Fruit fly (Drosophila melanogaster) whole organism, embryonic: ENCODE results near the gene bbg.

Experiments
- CG10209 ChIP-seq: fragments of 200-800 bp; sonication (Bioruptor generic); optimal IDR thresholded peaks from 3 replicates; lab custom pipeline; 2017; ENCODE audit warnings: missing biosample characterization, mild to moderate bottlenecking, missing genetic modification characterization, missing genetic modification reagents
- CG10543 ChIP-seq: fragments of 200-800 bp; sonication (Bioruptor generic); optimal IDR thresholded peaks from 3 replicates; lab custom pipeline; 2017; ENCODE audit warnings: missing biosample characterization, mild to moderate bottlenecking, missing genetic modification characterization, moderate library complexity
- CG10959 ChIP-seq: fragments of 200-800 bp; sonication (Bioruptor generic); IDR thresholded peaks from 2 replicates; pipeline ENCODE4 v1.3.6; 2022; ENCODE audit warnings: missing biosample characterization, missing genetic modification characterization
- CG11085 ChIP-seq: fragments of 200-800 bp; sonication (Bioruptor generic); IDR thresholded peaks from 2 replicates; pipeline ENCODE4 v1.3.6; 2022; ENCODE audit warnings: missing biosample characterization, missing genetic modification characterization
- CG11723 ChIP-seq: fragments of 200-800 bp; sonication (Bioruptor generic); optimal IDR thresholded peaks from 2 replicates; lab custom pipeline; 2017; ENCODE audit warnings: missing biosample characterization, mild to moderate bottlenecking, missing genetic modification characterization
- CG12236 ChIP-seq: fragments of 200-800 bp; sonication (Bioruptor generic); optimal IDR thresholded peaks from 2 replicates; lab custom pipeline; 2016; ENCODE audit warnings: missing biosample characterization, missing genetic modification characterization
- CG12769 ChIP-seq: fragments of 200-800 bp; sonication (Bioruptor generic); optimal IDR thresholded peaks from 2 replicates; lab custom pipeline; 2019; ENCODE audit warnings: missing biosample characterization, mild to moderate bottlenecking, missing genetic modification characterization, moderate library complexity
- CG13894 ChIP-seq: fragments of 200-800 bp; sonication (Bioruptor generic); optimal IDR thresholded peaks from 3 replicates; lab custom pipeline; 2018; ENCODE audit warnings: missing biosample characterization, mild to moderate bottlenecking, missing genetic modification characterization, moderate library complexity
- CG15479 ChIP-seq: fragments of 200-800 bp; sonication (Bioruptor generic); optimal IDR thresholded peaks from 3 replicates; lab custom pipeline; 2019; ENCODE audit warnings: missing biosample characterization, mild to moderate bottlenecking, missing genetic modification characterization, moderate library complexity
- CG17361 ChIP-seq: fragments of 200-800 bp; sonication (Bioruptor generic); IDR thresholded peaks from 3 replicates; pipeline ENCODE4 v1.3.6; 2022; ENCODE audit warnings: missing biosample characterization, missing genetic modification characterization
- CG1792 ChIP-seq: fragments of 200-800 bp; sonication (Bioruptor generic); optimal IDR thresholded peaks from 2 replicates; lab custom pipeline; 2016; ENCODE audit warnings: missing biosample characterization, missing genetic modification characterization
- CG30431 ChIP-seq: fragments of 200-800 bp; sonication (Bioruptor generic); optimal IDR thresholded peaks from 2 replicates; lab custom pipeline; 2017; ENCODE audit warnings: missing biosample characterization, missing genetic modification characterization
- CG34224 ChIP-seq: fragments of 200-800 bp; sonication (Bioruptor generic); IDR thresholded peaks from 3 replicates; pipeline ENCODE4 v1.3.6; 2022; ENCODE audit warnings: missing biosample characterization, missing genetic modification characterization; ENCODE audit not compliant: partially characterized antibody
- CG4282 ChIP-seq: fragments of 200-800 bp; sonication (Bioruptor generic); optimal IDR thresholded peaks from 2 replicates; lab custom pipeline; 2016; ENCODE audit warnings: missing biosample characterization, missing genetic modification characterization
- CG6254 ChIP-seq: fragments of 200-800 bp; sonication (Bioruptor generic); optimal IDR thresholded peaks from 3 replicates; lab custom pipeline; 2017; ENCODE audit warnings: mild to moderate bottlenecking, missing biosample characterization, missing genetic modification reagents, missing genetic modification characterization
- CG6272 ChIP-seq: fragments of 200-800 bp; sonication (Bioruptor generic); IDR thresholded peaks from 2 replicates; pipeline ENCODE4 v1.3.6; 2022; ENCODE audit warnings: missing biosample characterization, missing genetic modification characterization
- CG8290 ChIP-seq, 3 experiments: fragments of 200-800 bp; sonication (Bioruptor generic); optimal IDR thresholded peaks; 2 replicates each; lab custom pipeline; 2016 to 2019; ENCODE audit warnings: missing biosample characterization in 3 of 3, missing genetic modification characterization in 3 of 3, mild to moderate bottlenecking in 2 of 3, moderate library complexity in 1 of 3
- CG9215 ChIP-seq: fragments of 200-800 bp; sonication (Bioruptor generic); IDR thresholded peaks from 2 replicates; pipeline ENCODE4 v1.3.6; 2022; ENCODE audit warnings: missing biosample characterization, missing genetic modification characterization
- CG9609 ChIP-seq: fragments of 200-800 bp; sonication (Bioruptor generic); optimal IDR thresholded peaks from 3 replicates; lab custom pipeline; 2016; ENCODE audit warnings: missing biosample characterization, missing genetic modification characterization
- CG9727 ChIP-seq: fragments of 200-800 bp; sonication (Bioruptor generic); optimal IDR thresholded peaks from 3 replicates; lab custom pipeline; 2017; ENCODE audit warnings: missing biosample characterization, mild to moderate bottlenecking, missing genetic modification characterization
- CG9797 ChIP-seq: fragments of 200-800 bp; sonication (Bioruptor generic); optimal IDR thresholded peaks from 3 replicates; lab custom pipeline; 2018; ENCODE audit warnings: missing biosample characterization, mild to moderate bottlenecking, missing genetic modification characterization
- D ChIP-seq, 2 experiments: fragments of 200-800 bp in 1 of 2; fragments of >200 bp in 1 of 2; sonication (Bioruptor generic) in 1 of 2; optimal IDR thresholded peaks; 2 replicates in 1 of 2; 3 replicates in 1 of 2; lab custom pipeline; 2017; ENCODE audit warnings: mild to moderate bottlenecking in 1 of 2, missing biosample characterization in 1 of 2, missing genetic modification characterization in 1 of 2, missing genetic modification reagents in 1 of 2
- Dip2 ChIP-seq: fragments of 200-800 bp; sonication (Bioruptor generic); IDR thresholded peaks from 2 replicates; pipeline ENCODE4 v1.3.6; 2022; ENCODE audit warnings: missing biosample characterization, missing genetic modification characterization
- Ets65A ChIP-seq: fragments of 200-800 bp; sonication (Bioruptor generic); peaks from one replicate; lab custom pipeline; 2016; ENCODE audit warnings: missing biosample characterization, missing genetic modification characterization
- Hand ChIP-seq: fragments of 200-800 bp; sonication (Bioruptor generic); optimal IDR thresholded peaks from 2 replicates; lab custom pipeline; 2017; ENCODE audit warnings: mild to moderate bottlenecking, missing biosample characterization, missing genetic modification reagents, missing genetic modification characterization
- Hr51 ChIP-seq, 2 experiments: fragments of 200-800 bp; sonication (Bioruptor generic); optimal IDR thresholded peaks; 2 replicates in 1 of 2; 3 replicates in 1 of 2; lab custom pipeline; 2016 to 2018; ENCODE audit warnings: missing biosample characterization in 2 of 2, missing genetic modification characterization in 2 of 2, mild to moderate bottlenecking in 1 of 2, moderate library complexity in 1 of 2
- NC2α ChIP-seq: fragments of 200-800 bp; sonication (Bioruptor generic); optimal IDR thresholded peaks from 2 replicates; lab custom pipeline; 2016; ENCODE audit warnings: missing biosample characterization, missing genetic modification characterization
- Sry-β ChIP-seq: fragments of 200-800 bp; sonication (Bioruptor generic); optimal IDR thresholded peaks from 2 replicates; lab custom pipeline; 2018; ENCODE audit warnings: missing biosample characterization, mild to moderate bottlenecking, missing genetic modification characterization, moderate library complexity
- ap ChIP-seq: fragments of 200-800 bp; sonication (Bioruptor generic); IDR thresholded peaks from 2 replicates; pipeline ENCODE4 v1.3.6; 2022; ENCODE audit warnings: missing biosample characterization, missing genetic modification characterization
- ash1 ChIP-seq: fragments of 200-800 bp; sonication (Bioruptor generic); optimal IDR thresholded peaks from 2 replicates; lab custom pipeline; 2018; ENCODE audit warnings: missing biosample characterization, mild to moderate bottlenecking, missing genetic modification characterization
- bcd ChIP-seq: fragments of 200-800 bp; sonication (Bioruptor generic); optimal IDR thresholded peaks from 2 replicates; lab custom pipeline; 2017; ENCODE audit warnings: missing biosample characterization, mild to moderate bottlenecking, missing genetic modification characterization
- bigmax ChIP-seq: fragments of 200-800 bp; sonication (Bioruptor generic); optimal IDR thresholded peaks from 2 replicates; lab custom pipeline; 2018; ENCODE audit warnings: missing biosample characterization, mild to moderate bottlenecking, missing genetic modification characterization
- ci ChIP-seq: fragments of 200-800 bp; sonication (Bioruptor generic); IDR thresholded peaks from 3 replicates; pipeline ENCODE4 v1.3.6; 2022; ENCODE audit warnings: missing biosample characterization, missing genetic modification characterization
- crol ChIP-seq: fragments of 200-800 bp; sonication (Bioruptor generic); IDR thresholded peaks from 2 replicates; pipeline ENCODE4 v1.3.6; 2022; ENCODE audit warnings: missing biosample characterization, missing genetic modification characterization
- disco-r ChIP-seq: fragments of 200-800 bp; sonication (Bioruptor generic); optimal IDR thresholded peaks from 2 replicates; lab custom pipeline; 2016; ENCODE audit warnings: missing biosample characterization, missing genetic modification characterization
- ems ChIP-seq: fragments of 200-800 bp; sonication (Bioruptor generic); optimal IDR thresholded peaks from 3 replicates; lab custom pipeline; 2016; ENCODE audit warnings: missing biosample characterization, missing genetic modification characterization
- ftz-f1 ChIP-seq: fragments of 200-800 bp; sonication (Bioruptor generic); optimal IDR thresholded peaks from 2 replicates; lab custom pipeline; 2016; ENCODE audit warnings: missing biosample characterization, missing genetic modification characterization
- gt ChIP-seq: fragments of 200-800 bp; sonication (Bioruptor generic); IDR thresholded peaks from 2 replicates; pipeline ENCODE4 v1.3.6; 2022; ENCODE audit warnings: missing biosample characterization, missing genetic modification characterization
- hkb ChIP-seq, 2 experiments: fragments of 200-800 bp in 1 of 2; fragments of >200 bp in 1 of 2; sonication (Bioruptor generic) in 1 of 2; IDR thresholded peaks in 1 of 2; optimal IDR thresholded peaks in 1 of 2; 2 replicates each; pipeline versions ENCODE4 v1.3.6 to Lab custom; 2017 to 2022; ENCODE audit warnings: missing biosample characterization in 1 of 2, missing genetic modification characterization in 1 of 2
- inv ChIP-seq: fragments of 200-800 bp; sonication (Bioruptor generic); IDR thresholded peaks from 2 replicates; pipeline ENCODE4 v1.3.6; 2022; ENCODE audit warnings: missing biosample characterization, missing genetic modification characterization; ENCODE audit not compliant: partially characterized antibody
- kay ChIP-seq: fragments of 200-800 bp; sonication (Bioruptor generic); optimal IDR thresholded peaks from 2 replicates; lab custom pipeline; 2016; ENCODE audit warnings: missing biosample characterization, missing genetic modification characterization
- lilli ChIP-seq: fragments of 200-800 bp; sonication (Bioruptor generic); optimal IDR thresholded peaks from 3 replicates; lab custom pipeline; 2016; ENCODE audit warnings: missing biosample characterization, missing genetic modification characterization
- luna ChIP-seq: fragments of 200-800 bp; sonication (Bioruptor generic); optimal IDR thresholded peaks from 2 replicates; lab custom pipeline; 2016; ENCODE audit warnings: missing biosample characterization, missing genetic modification characterization
- nmo ChIP-seq: fragments of 200-800 bp; sonication (Bioruptor generic); optimal IDR thresholded peaks from 2 replicates; lab custom pipeline; 2018; ENCODE audit warnings: missing biosample characterization, mild to moderate bottlenecking, missing genetic modification characterization, moderate library complexity
- p53 ChIP-seq: fragments of 200-800 bp; sonication (Bioruptor generic); optimal IDR thresholded peaks from 2 replicates; lab custom pipeline; 2016; ENCODE audit warnings: missing biosample characterization, missing genetic modification characterization
- rib ChIP-seq: fragments of 200-800 bp; sonication (Bioruptor generic); IDR thresholded peaks from 2 replicates; pipeline ENCODE4 v1.3.6; 2022; ENCODE audit warnings: missing biosample characterization, missing genetic modification characterization
- row ChIP-seq: fragments of 200-800 bp; sonication (Bioruptor generic); IDR thresholded peaks from 3 replicates; pipeline ENCODE4 v1.3.6; 2022; ENCODE audit warnings: missing biosample characterization, missing genetic modification characterization
- schlank ChIP-seq: fragments of 200-800 bp; sonication (Bioruptor generic); optimal IDR thresholded peaks from 2 replicates; lab custom pipeline; 2018; ENCODE audit warnings: missing biosample characterization, mild to moderate bottlenecking, missing genetic modification characterization

Gene bbg

DNA sequence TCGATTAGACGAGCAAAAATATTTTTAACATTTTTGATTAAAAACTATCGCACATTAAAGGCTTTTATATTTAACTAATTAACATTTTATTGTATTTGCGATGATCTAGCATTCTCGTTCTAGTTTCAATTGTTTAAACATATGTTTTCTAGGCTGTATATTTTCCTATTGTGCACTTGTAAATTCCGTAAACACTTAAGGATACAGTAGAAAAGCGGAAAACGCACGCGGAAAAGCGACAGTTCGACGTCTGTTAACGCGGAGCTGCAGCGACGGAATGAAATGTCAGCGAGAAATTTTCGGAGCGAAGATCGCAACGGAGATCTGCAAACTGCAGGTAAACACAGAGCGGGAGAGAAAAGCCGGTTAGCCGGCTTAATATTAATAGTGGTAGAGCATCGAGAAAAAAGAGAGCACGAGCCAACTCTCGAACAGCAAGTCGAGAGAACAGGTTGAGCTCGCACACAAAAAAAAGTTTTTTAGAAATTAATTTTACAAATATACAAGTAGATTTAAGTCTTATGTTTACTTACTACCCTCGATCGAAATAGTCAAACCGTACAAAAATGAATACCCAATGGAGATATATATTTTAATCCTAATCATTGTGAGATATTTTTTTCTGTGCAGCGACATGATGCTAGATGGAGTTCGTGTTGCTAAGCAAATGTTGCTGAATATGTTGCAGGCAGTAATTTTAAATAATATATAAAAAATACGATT is 87.6 kb downstream of the bbg start (continued):
- TF ChIP-seq CG13894 (no peak), CG12769 (peak; percentile 84), row (GFP tag; lab: Robert Waterston, UW) (peak; percentile 92), CG17361 (peak; percentile 94), schlank (no peak), CG11723 (peak; percentile 85), bcd (peak; percentile 88), CG4282 (GFP tag; lab: Kevin White, UChicago) (peak; percentile 14), ems (GFP tag; lab: Kevin White, UChicago) (peak; percentile 88), bigmax (GFP tag; lab: Kevin White, UChicago) (no peak), inv (GFP tag; lab: Robert Waterston, UW) (no peak), CG9797 (peak; percentile 4), ap (peak; percentile 81), gt (GFP tag; lab: Robert Waterston, UW) (peak; percentile 59), CG15479 (GFP tag; lab: Kevin White, UChicago) (peak; percentile 83), CG8290 (GFP tag; optimal IDR thresholded peaks at IDR 0.05; lab: Kevin White, UChicago) (peak; percentile 89), CG8290 (tag; optimal IDR thresholded peaks at IDR 0.05; lab: Kevin White, UChicago) (peak; percentile 43 to 75), NC2α (peak; percentile 57), CG12236 (GFP tag; lab: Kevin White, UChicago) (peak; percentile 80), nmo (GFP tag; lab: Kevin White, UChicago) (peak; percentile 68), CG9215 (GFP tag; lab: Robert Waterston, UW) (no peak), Hr51 (GFP tag; optimal IDR thresholded peaks at IDR 0.05; lab: Kevin White, UChicago) (peak; percentile 86 to 93), CG11085 (GFP tag; lab: Robert Waterston, UW) (0 out of 2 replicates have a peak, but pooled peaks have one; percentile 51), hkb (optimal IDR thresholded peaks at IDR 0.05; lab: Kevin White, UChicago) (no peak), hkb (GFP tag; IDR thresholded peaks at IDR 0.05; lab: Robert Waterston, UW) (peak; percentile 95), CG10959 (GFP tag; lab: Robert Waterston, UW) (peak; percentile 95), kay (GFP tag; lab: Kevin White, UChicago) (peak; percentile 77), ash1 (GFP tag; lab: Kevin White, UChicago) (no peak), rib (GFP tag; lab: Robert Waterston, UW) (no peak), D (optimal IDR thresholded peaks at IDR 0.05; lab: Kevin White, UChicago) (no peak), D (GFP tag; optimal IDR thresholded peaks at IDR 0.05; lab: Kevin White, UChicago) (peak; percentile 92), Hand (no peak), p53 (GFP tag; lab: Kevin White, UChicago) (peak; percentile 55), disco-r (GFP tag; lab: Kevin White, UChicago) (peak; percentile 68), crol (GFP tag; lab: Robert Waterston, UW) (0 out of 2 replicates have a peak, but pooled peaks have one; percentile 23), CG6272 (GFP tag; lab: Robert Waterston, UW) (peak; percentile 76), CG30431 (GFP tag; lab: Kevin White, UChicago) (peak; percentile 89), CG1792 (GFP tag; lab: Kevin White, UChicago) (peak; percentile 33), CG9727 (peak; percentile 92), CG10209 (GFP tag; lab: Kevin White, UChicago) (peak; percentile 91), Dip2 (GFP tag; lab: Robert Waterston, UW) (no peak), ftz-f1 (GFP tag; lab: Kevin White, UChicago) (no peak), CG34224 (no peak), ci (peak; percentile 98), Sry-β (GFP tag; lab: Kevin White, UChicago) (peak; percentile 44), CG10543 (GFP tag; lab: Kevin White, UChicago) (no peak), luna (GFP tag; lab: Kevin White, UChicago) (no peak), CG6254 (GFP tag; lab: Kevin White, UChicago) (peak; percentile 92), lilli (GFP tag; lab: Kevin White, UChicago) (peak; percentile 83), Ets65A (peak; percentile 91), CG9609 (peak; percentile 76)
